Worm (Caenorhabditis elegans): ENCODE results near the gene gei-13.

gei-13 gene

DNA sequence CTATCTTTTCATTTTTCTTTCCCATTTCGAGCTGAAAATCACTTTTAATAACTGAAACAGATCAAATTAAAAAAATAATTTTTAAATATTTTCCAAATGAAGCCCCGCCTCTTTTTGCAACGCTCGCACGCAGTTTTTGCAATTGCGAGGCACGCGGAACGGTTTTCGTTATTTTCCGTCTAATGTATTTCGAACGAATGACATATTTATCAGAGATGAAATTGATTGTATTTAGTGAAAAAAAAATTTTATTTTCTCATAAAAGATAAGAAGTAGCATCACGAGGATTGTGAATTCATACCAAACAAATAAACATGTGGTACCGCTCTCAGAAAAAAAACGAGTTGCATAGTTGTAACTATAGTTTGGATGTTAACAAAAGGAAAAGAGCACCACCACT, 7.1 kb downstream of the gei-13 start, which contains the start of gene rpac-19:
TSS of gene rpac-19 (minus strand) at position 31 of the 400 bp plus-strand sequence.
- TF ChIP-seq lin-35 (GFP tag; optimal IDR thresholded peaks at IDR 0.05) (peak; percentile 50 to 69), xbp-1 (tag; optimal IDR thresholded peaks at IDR 0.05) (peak; percentile 51), irx-1 (tag; optimal IDR thresholded peaks at IDR 0.05) (no peak), ets-5 (GFP tag; IDR thresholded peaks at IDR 0.05) (no peak), nhr-12 (tag; optimal IDR thresholded peaks at IDR 0.05) (no peak), pag-3 (tag; optimal IDR thresholded peaks at IDR 0.05; ENCODE audit: borderline replicate concordance, insufficient read depth) (no peak), lir-3 (tag; optimal IDR thresholded peaks at IDR 0.05; ENCODE audit: poor library complexity) (peak; percentile 37), ceh-63 (GFP tag; optimal IDR thresholded peaks at IDR 0.05) (no peak), ztf-4 (tag; optimal IDR thresholded peaks at IDR 0.05) (peak; percentile 46), pqm-1 (tag; optimal IDR thresholded peaks at IDR 0.05) (no peak), mdl-1 (tag; optimal IDR thresholded peaks at IDR 0.05) (peak in 1 of 2 experiments; percentile 14), nhr-20 (tag; optimal IDR thresholded peaks at IDR 0.05) (peak; percentile 47), nhr-237 (tag; optimal IDR thresholded peaks at IDR 0.05) (no peak), F16B12.6 (tag; optimal IDR thresholded peaks at IDR 0.05) (peak; percentile 28), unc-62 (GFP tag; optimal IDR thresholded peaks at IDR 0.05) (no peak), blmp-1 (tag; optimal IDR thresholded peaks at IDR 0.05) (peak; percentile 72), elt-2 (tag; optimal IDR thresholded peaks at IDR 0.05) (peak; percentile 22), mab-9 (GFP tag; IDR thresholded peaks at IDR 0.05) (no peak), Y116A8C.19 (tag; optimal IDR thresholded peaks at IDR 0.05; ENCODE audit: borderline replicate concordance) (no peak), lsy-2 (tag; optimal IDR thresholded peaks at IDR 0.05) (peak; percentile 62 to 66), lin-39 (tag; optimal IDR thresholded peaks at IDR 0.05) (peak; percentile 4), alr-1 (tag; optimal IDR thresholded peaks at IDR 0.05; ENCODE audit: borderline replicate concordance) (no peak), sox-4 (tag; optimal IDR thresholded peaks at IDR 0.05) (no peak), fkh-8 (tag; optimal IDR thresholded peaks at IDR 0.05) (peak; percentile 2), vab-15 (tag; optimal IDR thresholded peaks at IDR 0.05) (no peak), nhr-76 (tag; optimal IDR thresholded peaks at IDR 0.05) (no peak), nhr-28 (tag; optimal IDR thresholded peaks at IDR 0.05) (no peak), efl-1 (optimal IDR thresholded peaks at IDR 0.05) (peak; percentile 48 to 70), efl-1 (GFP tag; optimal IDR thresholded peaks at IDR 0.05 in 1 of 2) (peak; percentile 63 to 98), nhr-77 (tag; optimal IDR thresholded peaks at IDR 0.05) (no peak), fkh-4 (tag; optimal IDR thresholded peaks at IDR 0.05; ENCODE audit: borderline replicate concordance) (no peak), C04F5.9 (tag; optimal IDR thresholded peaks at IDR 0.05) (no peak), jun-1 (tag; optimal IDR thresholded peaks at IDR 0.05) (no peak), hlh-4 (tag; optimal IDR thresholded peaks at IDR 0.05) (no peak), snpc-4 (tag; optimal IDR thresholded peaks at IDR 0.05) (peak; percentile 39), lin-15B (tag; optimal IDR thresholded peaks at IDR 0.05) (no peak), mep-1 (tag; optimal IDR thresholded peaks at IDR 0.05) (peak; percentile 70), tbx-2 (tag; optimal IDR thresholded peaks at IDR 0.05) (peak; percentile 55), rnt-1 (tag; optimal IDR thresholded peaks at IDR 0.05) (peak; percentile 68), egl-13 (tag; optimal IDR thresholded peaks at IDR 0.05) (peak; percentile 27), unc-130 (tag; optimal IDR thresholded peaks at IDR 0.05) (peak; percentile 70), sptf-1 (tag; optimal IDR thresholded peaks at IDR 0.05) (no peak), aly-2 (tag; optimal IDR thresholded peaks at IDR 0.05) (peak; percentile 24), dsc-1 (tag; optimal IDR thresholded peaks at IDR 0.05) (peak; percentile 63), unc-98 (GFP tag; IDR thresholded peaks at IDR 0.05) (no peak), tlp-1 (tag; optimal IDR thresholded peaks at IDR 0.05) (no peak), lin-14 (GFP tag; optimal IDR thresholded peaks at IDR 0.05) (peak; percentile 41), swsn-7 (tag; optimal IDR thresholded peaks at IDR 0.05) (peak; percentile 67), ceh-88 (GFP tag; IDR thresholded peaks at IDR 0.05) (no peak), nhr-19 (GFP tag; conservative IDR thresholded peaks at IDR 0.05) (peak; percentile 42), ceh-90 (tag; optimal IDR thresholded peaks at IDR 0.05) (peak; percentile 26), C16A3.4 (tag; optimal IDR thresholded peaks at IDR 0.05) (peak; percentile 56), nhr-90 (tag; optimal IDR thresholded peaks at IDR 0.05; ENCODE audit: poor library complexity) (peak; percentile 81), egl-27 (tag; optimal IDR thresholded peaks at IDR 0.05) (no peak)
